Fruit fly (Drosophila melanogaster): ENCODE data around the gene mys.

The mys gene

dm6 chrX:8061392-8062179, at the start of gene mys:
Gene mys, plus strand, starts transcription at chrX:8061645.
- TF ChIP-seq Sox102F (GFP tag; optimal IDR thresholded peaks at IDR 0.05) (peak; percentile 6), CG6808 (GFP tag; optimal IDR thresholded peaks at IDR 0.05) (peak; percentile 72), vri (GFP tag; optimal IDR thresholded peaks at IDR 0.05) (peak; percentile 63), lz (GFP tag; optimal IDR thresholded peaks at IDR 0.05) (peak; percentile 46), Eip78C (GFP tag) (peak; percentile 39), Eip75B (GFP tag; optimal IDR thresholded peaks at IDR 0.05) (peak; percentile 30), CG6854 (GFP tag; optimal IDR thresholded peaks at IDR 0.05) (peak; percentile 56), spab (GFP tag; optimal IDR thresholded peaks at IDR 0.05) (peak; percentile 31), Hr39 (GFP tag; optimal IDR thresholded peaks at IDR 0.05) (peak; percentile 57), Eip93F (GFP tag; optimal IDR thresholded peaks at IDR 0.05) (peak; percentile 16), Hr38 (GFP tag; optimal IDR thresholded peaks at IDR 0.05) (no peak), CG3919 (GFP tag; optimal IDR thresholded peaks at IDR 0.05) (peak; percentile 20), fkh (GFP tag; optimal IDR thresholded peaks at IDR 0.05) (peak; percentile 45), fd59A (GFP tag; optimal IDR thresholded peaks at IDR 0.05) (no peak), CG16779 (tag; optimal IDR thresholded peaks at IDR 0.05) (no peak), CG32006 (GFP tag; optimal IDR thresholded peaks at IDR 0.05) (no peak), Met (GFP tag; optimal IDR thresholded peaks at IDR 0.05) (peak; percentile 15), CG8632 (GFP tag; optimal IDR thresholded peaks at IDR 0.05) (no peak), esn (GFP tag; optimal IDR thresholded peaks at IDR 0.05) (peak; percentile 39), CG34406 (GFP tag; optimal IDR thresholded peaks at IDR 0.05) (no peak), ss (GFP tag; optimal IDR thresholded peaks at IDR 0.05) (peak; percentile 68 to 83), CG11294 (GFP tag; IDR thresholded peaks at IDR 0.05) (no peak), salr (GFP tag; optimal IDR thresholded peaks at IDR 0.05) (peak in 1 of 2 experiments; percentile 37), fd85E (GFP tag; optimal IDR thresholded peaks at IDR 0.05) (peak; percentile 23), dsx (GFP tag; optimal IDR thresholded peaks at IDR 0.05; ENCODE audit: poor library complexity, severe bottlenecking) (no peak), CG6276 (GFP tag; optimal IDR thresholded peaks at IDR 0.05) (peak; percentile 49), CG11902 (GFP tag; optimal IDR thresholded peaks at IDR 0.05) (no peak), CG8119 (GFP tag; IDR thresholded peaks at IDR 0.05) (no peak; the same call in 1 of the 3 replicates), topi (GFP tag; optimal IDR thresholded peaks at IDR 0.05) (peak; percentile 49), Ets21C (GFP tag; optimal IDR thresholded peaks at IDR 0.05) (peak; percentile 25), CG7368 (GFP tag; optimal IDR thresholded peaks at IDR 0.05) (no peak), Hr4 (GFP tag; optimal IDR thresholded peaks at IDR 0.05) (no peak), Gug (GFP tag; IDR thresholded peaks at IDR 0.05) (no peak), dac (GFP tag; optimal IDR thresholded peaks at IDR 0.05) (no peak), Smox (GFP tag; optimal IDR thresholded peaks at IDR 0.05) (no peak), svp (GFP tag) (peak; percentile 22), pdm3 (GFP tag; optimal IDR thresholded peaks at IDR 0.05) (no peak), Blimp-1 (GFP tag; optimal IDR thresholded peaks at IDR 0.05) (no peak), achi (GFP tag; optimal IDR thresholded peaks at IDR 0.05) (no peak), CG10631 (GFP tag; optimal IDR thresholded peaks at IDR 0.05) (no peak), CG31627 (GFP tag; optimal IDR thresholded peaks at IDR 0.05) (peak; percentile 66), CG6163 (GFP tag; IDR thresholded peaks at IDR 0.05) (peak; percentile 50; the same call in 2 of the 3 replicates), cyc (GFP tag; optimal IDR thresholded peaks at IDR 0.05) (peak; percentile 60), CG15336 (GFP tag; IDR thresholded peaks at IDR 0.05) (peak; percentile 16), CG4318 (GFP tag; optimal IDR thresholded peaks at IDR 0.05) (no peak), CG10669 (GFP tag; optimal IDR thresholded peaks at IDR 0.05) (peak; percentile 8), eg (GFP tag; IDR thresholded peaks at IDR 0.05) (peak; percentile 35; the same call in 1 of the 3 replicates), Sox14 (GFP tag; optimal IDR thresholded peaks at IDR 0.05) (peak; percentile 69)

Data from whole organism, prepupa.